Worm (Caenorhabditis elegans) whole organism, L1 larva: Measurements from ENCODE around the gene pcca-1.

Experiments used
- aly-2 ChIP-seq: fragments of 150-350 bp; optimal IDR thresholded peaks from 2 replicates; lab custom pipeline; 2014; ENCODE audit warnings: missing biosample characterization, missing genetic modification characterization
- ceh-82 ChIP-seq, 3 experiments: fragments of 150-350 bp in 1 of 3; sonication (generic microtip) in 2 of 3; optimal IDR thresholded peaks; 2 replicates each; lab custom pipeline; 2014 to 2017; ENCODE audit warnings: missing biosample characterization in 3 of 3, missing genetic modification characterization in 3 of 3
- dsc-1 ChIP-seq: sonication (generic microtip); optimal IDR thresholded peaks from 2 replicates; lab custom pipeline; 2016; ENCODE audit warnings: mild to moderate bottlenecking, missing genetic modification characterization, missing compliant biosample characterization
- efl-1 ChIP-seq, 4 experiments: fragments of 150-350 bp; optimal IDR thresholded peaks in 3 of 4; peaks in 1 of 4; 1 replicate in 1 of 4; 2 replicates in 3 of 4; lab custom pipeline; 2014; ENCODE audit warnings: missing biosample characterization in 2 of 4, missing genetic modification characterization in 2 of 4, missing genetic modification reagents in 2 of 4
- egl-27 ChIP-seq, 2 experiments: fragments of 150-350 bp in 1 of 2; sonication (generic microtip); optimal IDR thresholded peaks; 3 replicates each; lab custom pipeline; 2017 to 2018; ENCODE audit warnings: missing biosample characterization in 2 of 2, missing genetic modification characterization in 2 of 2, missing genetic modification reagents in 2 of 2
- elt-2 ChIP-seq: sonication (generic microtip); optimal IDR thresholded peaks from 2 replicates; lab custom pipeline; 2016; ENCODE audit warnings: missing genetic modification characterization, mild to moderate bottlenecking, inconsistent platforms, missing compliant biosample characterization, missing genetic modification reagents
- lin-13 ChIP-seq: fragments of 150-350 bp; optimal IDR thresholded peaks from 2 replicates; lab custom pipeline; 2014; ENCODE audit warnings: missing biosample characterization, missing genetic modification reagents, missing genetic modification characterization
- pag-3 ChIP-seq: sonication (generic microtip); optimal IDR thresholded peaks from 2 replicates; lab custom pipeline; 2017; ENCODE audit warnings: missing genetic modification characterization, mild to moderate bottlenecking, missing compliant biosample characterization, antibody characterized with exemption, borderline replicate concordance; ENCODE audit not compliant: insufficient read depth
- skn-1 ChIP-seq: fragments of 150-350 bp; optimal IDR thresholded peaks from 2 replicates; lab custom pipeline; 2014; ENCODE audit warnings: missing biosample characterization, missing genetic modification characterization
- sox-4 ChIP-seq: sonication (generic microtip); optimal IDR thresholded peaks from 2 replicates; lab custom pipeline; 2016; ENCODE audit warnings: missing genetic modification characterization, missing compliant biosample characterization
- ztf-11 ChIP-seq, 2 experiments: sonication (generic microtip); optimal IDR thresholded peaks; 2 replicates each; lab custom pipeline; 2016 to 2017; ENCODE audit warnings: missing genetic modification characterization in 2 of 2, missing biosample characterization in 1 of 2, missing compliant biosample characterization in 1 of 2

- TF ChIP-seq elt-2 (tag; lab: Kevin White, UChicago) = no peak
- TF ChIP-seq aly-2 (tag; lab: Kevin White, UChicago) = no peak
- no peak for TF ChIP-seq egl-27 (tag; optimal IDR thresholded peaks at IDR 0.05; lab: Kevin White, UChicago)
- TF ChIP-seq skn-1 (tag; lab: Kevin White, UChicago) = no peak
- no peak for TF ChIP-seq efl-1 (optimal IDR thresholded peaks at IDR 0.05; lab: Kevin White, UChicago)
- no peak for TF ChIP-seq efl-1 (GFP tag; optimal IDR thresholded peaks at IDR 0.05 in 1 of 2; lab: Kevin White, UChicago)
- TF ChIP-seq sox-4 (tag; lab: Kevin White, UChicago) = no peak
- TF ChIP-seq lin-13 (GFP tag; lab: Kevin White, UChicago) = no peak
- TF ChIP-seq ztf-11 (tag; optimal IDR thresholded peaks at IDR 0.05; lab: Kevin White, UChicago) = no peak
- no peak for TF ChIP-seq dsc-1 (tag; lab: Kevin White, UChicago)
- TF ChIP-seq pag-3 (tag; lab: Kevin White, UChicago) = no peak
- TF ChIP-seq ceh-82 (tag; optimal IDR thresholded peaks at IDR 0.05; lab: Kevin White, UChicago) = no peak
Observed at ce11 chrX:7656875-7657274, 3.9 kb downstream of the pcca-1 start, which contains the start of gene F27D9.12.
